Worm (Caenorhabditis elegans): Measurements from ENCODE around the gene pqn-71.

DNA sequence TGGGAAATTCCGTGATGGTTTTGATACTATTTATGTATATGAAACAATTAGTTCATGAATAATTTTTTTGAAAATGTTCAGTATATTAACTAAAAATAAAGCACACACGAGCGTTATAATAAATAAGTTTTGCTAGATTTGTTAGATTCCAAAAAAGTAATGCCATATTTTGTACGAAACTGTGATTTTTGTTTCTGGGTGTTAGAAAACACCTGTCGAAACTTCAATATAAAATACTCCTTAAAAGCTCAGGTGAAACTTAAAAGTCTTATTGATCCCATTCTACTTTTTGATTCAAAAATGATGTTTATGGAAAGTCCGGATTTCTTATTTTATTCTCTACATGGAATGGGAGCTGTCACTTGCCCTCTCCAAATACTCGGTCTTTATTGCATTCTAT lies 49.5 kb upstream of the pqn-71 start, which contains the start of gene srh-265:
- TF ChIP-seq hmg-1.2 (GFP tag; IDR thresholded peaks at IDR 0.05) (no peak), F49E8.2 (tag; optimal IDR thresholded peaks at IDR 0.05; ENCODE audit: insufficient read depth) (no peak), nhr-90 (tag; optimal IDR thresholded peaks at IDR 0.05) (no peak), lsy-27 (tag; optimal IDR thresholded peaks at IDR 0.05; ENCODE audit: borderline replicate concordance, insufficient read depth) (no peak), pbrm-1 (GFP tag; IDR thresholded peaks at IDR 0.05) (no peak), pha-4 (tag; optimal IDR thresholded peaks at IDR 0.05) (no peak), mes-4 (tag; optimal IDR thresholded peaks at IDR 0.05) (no peak)

Data from whole organism, young adult.